Fruit fly (Drosophila melanogaster) whole organism, embryonic: Measurements from ENCODE around the gene Scgalpha.

Experiments used
- ATbp ChIP-seq: fragments of 200-800 bp; sonication (Bioruptor generic); optimal IDR thresholded peaks from 2 replicates; lab custom pipeline; 2017; ENCODE audit warnings: missing biosample characterization, mild to moderate bottlenecking, missing genetic modification characterization, missing genetic modification reagents
- Aef1 ChIP-seq: fragments of 200-800 bp; sonication (Bioruptor generic); IDR thresholded peaks from 3 replicates; pipeline ENCODE4 v1.3.6; 2022; ENCODE audit warnings: missing biosample characterization, missing genetic modification characterization
- Awh ChIP-seq: fragments of 200-800 bp; sonication (Bioruptor generic); IDR thresholded peaks from 2 replicates; pipeline ENCODE4, ENCODE4 v1.3.6; 2022; ENCODE audit warnings: missing biosample characterization, missing genetic modification characterization
- BtbVII ChIP-seq: fragments of 200-800 bp; sonication (Bioruptor generic); optimal IDR thresholded peaks from 3 replicates; lab custom pipeline; 2017; ENCODE audit warnings: missing biosample characterization, mild to moderate bottlenecking, missing genetic modification characterization
- CG11456 ChIP-seq: fragments of 200-800 bp; sonication (Bioruptor generic); IDR thresholded peaks from 3 replicates; pipeline ENCODE4 v1.3.6; 2022; ENCODE audit warnings: missing biosample characterization, missing genetic modification characterization
- CG11504 ChIP-seq: fragments of 200-800 bp; sonication (Bioruptor generic); optimal IDR thresholded peaks from 3 replicates; lab custom pipeline; 2019; ENCODE audit warnings: missing biosample characterization, mild to moderate bottlenecking, missing genetic modification characterization, moderate library complexity
- CG12219 ChIP-seq: fragments of 200-800 bp; sonication (Bioruptor generic); optimal IDR thresholded peaks from 3 replicates; lab custom pipeline; 2018; ENCODE audit warnings: missing biosample characterization, mild to moderate bottlenecking, missing genetic modification characterization
- CG12744 ChIP-seq: fragments of 200-800 bp; sonication (Bioruptor generic); optimal IDR thresholded peaks from 2 replicates; lab custom pipeline; 2016; ENCODE audit warnings: missing biosample characterization, missing genetic modification characterization
- CG12769 ChIP-seq: fragments of 200-800 bp; sonication (Bioruptor generic); optimal IDR thresholded peaks from 2 replicates; lab custom pipeline; 2019; ENCODE audit warnings: missing biosample characterization, mild to moderate bottlenecking, missing genetic modification characterization, moderate library complexity
- CG14441 ChIP-seq: fragments of 200-800 bp; sonication (Bioruptor generic); IDR thresholded peaks from 2 replicates; pipeline ENCODE4 v1.3.6; 2022; ENCODE audit warnings: missing biosample characterization, missing genetic modification characterization
- CG14667 ChIP-seq: fragments of 200-800 bp; sonication (Bioruptor generic); IDR thresholded peaks from 2 replicates; pipeline ENCODE4 v1.3.6; 2022; ENCODE audit warnings: missing biosample characterization, missing genetic modification characterization
- CG2678 ChIP-seq: fragments of 200-800 bp; sonication (Bioruptor generic); optimal IDR thresholded peaks from 3 replicates; lab custom pipeline; 2019; ENCODE audit warnings: missing biosample characterization, mild to moderate bottlenecking, missing genetic modification characterization, moderate library complexity
- CG31388 ChIP-seq: fragments of 200-800 bp; sonication (Bioruptor generic); optimal IDR thresholded peaks from 2 replicates; lab custom pipeline; 2016; ENCODE audit warnings: missing biosample characterization, missing genetic modification characterization
- CG32767 ChIP-seq: fragments of 200-800 bp; sonication (Bioruptor generic); IDR thresholded peaks from 2 replicates; pipeline ENCODE4 v1.3.6; 2022; ENCODE audit warnings: missing biosample characterization, missing genetic modification characterization
- CG4730 ChIP-seq: fragments of 200-800 bp; sonication (Bioruptor generic); IDR thresholded peaks from 2 replicates; pipeline ENCODE4 v1.3.6; 2022; ENCODE audit warnings: missing biosample characterization, missing genetic modification characterization
- CG4820 ChIP-seq: fragments of 200-800 bp; sonication (Bioruptor generic); optimal IDR thresholded peaks from 3 replicates; lab custom pipeline; 2016; ENCODE audit warnings: missing biosample characterization, missing genetic modification characterization
- CG5180 ChIP-seq: fragments of 200-800 bp; sonication (Bioruptor generic); optimal IDR thresholded peaks from 3 replicates; lab custom pipeline; 2017; ENCODE audit warnings: missing biosample characterization, missing genetic modification characterization, mild to moderate bottlenecking, moderate library complexity, missing genetic modification reagents
- CG7357 ChIP-seq: fragments of 200-800 bp; sonication (Bioruptor generic); IDR thresholded peaks from 3 replicates; pipeline ENCODE4 v1.3.6; 2022; ENCODE audit warnings: missing biosample characterization, missing genetic modification characterization
- CG7928 ChIP-seq: fragments of 200-800 bp; sonication (Bioruptor generic); optimal IDR thresholded peaks from 2 replicates; lab custom pipeline; 2017; ENCODE audit warnings: missing biosample characterization, mild to moderate bottlenecking, missing genetic modification characterization
- CG8924 ChIP-seq: fragments of 200-800 bp; optimal IDR thresholded peaks from 3 replicates; lab custom pipeline; 2019; ENCODE audit warnings: missing biosample characterization, mild to moderate bottlenecking, missing genetic modification characterization, moderate library complexity
- CG9932 ChIP-seq: fragments of 200-800 bp; sonication (Bioruptor generic); IDR thresholded peaks from 2 replicates; pipeline ENCODE4 v1.3.6; 2022; ENCODE audit warnings: missing biosample characterization, missing genetic modification characterization
- D19A ChIP-seq: fragments of 200-800 bp; optimal IDR thresholded peaks from 3 replicates; lab custom pipeline; 2019; ENCODE audit warnings: missing biosample characterization, mild to moderate bottlenecking, missing genetic modification characterization, moderate library complexity
- Dref ChIP-seq: fragments of 200-800 bp; sonication (Bioruptor generic); IDR thresholded peaks from 2 replicates; pipeline ENCODE4 v1.3.6; 2022; ENCODE audit warnings: missing biosample characterization, missing genetic modification characterization
- Elba2 ChIP-seq: fragments of 200-800 bp; sonication (Bioruptor generic); optimal IDR thresholded peaks from 3 replicates; lab custom pipeline; 2016; ENCODE audit warnings: missing biosample characterization, missing genetic modification characterization
- GATAe ChIP-seq: fragments of 200-800 bp; sonication (Bioruptor generic); conservative IDR thresholded peaks from 2 replicates; pipeline ENCODE4 v1.3.6; 2022; ENCODE audit warnings: missing biosample characterization, missing genetic modification characterization
- MESR4 ChIP-seq: fragments of 200-800 bp; sonication (Bioruptor generic); optimal IDR thresholded peaks from 2 replicates; lab custom pipeline; 2018; ENCODE audit warnings: missing biosample characterization, mild to moderate bottlenecking, missing genetic modification characterization, moderate library complexity
- Pdp1 ChIP-seq, 2 experiments: fragments of 200-800 bp; sonication (Bioruptor generic); optimal IDR thresholded peaks; 3 replicates each; lab custom pipeline; 2016; ENCODE audit warnings: missing biosample characterization in 2 of 2, missing genetic modification characterization in 2 of 2, mild to moderate bottlenecking in 1 of 2, moderate library complexity in 1 of 2
- Sry-β ChIP-seq: fragments of 200-800 bp; sonication (Bioruptor generic); optimal IDR thresholded peaks from 2 replicates; lab custom pipeline; 2018; ENCODE audit warnings: missing biosample characterization, mild to moderate bottlenecking, missing genetic modification characterization, moderate library complexity
- Vsx1 ChIP-seq: fragments of 200-800 bp; sonication (Bioruptor generic); optimal IDR thresholded peaks from 2 replicates; lab custom pipeline; 2017; ENCODE audit warnings: missing biosample characterization, mild to moderate bottlenecking, missing genetic modification characterization, missing genetic modification reagents
- YL-1 ChIP-seq: fragments of 200-800 bp; sonication (Bioruptor generic); optimal IDR thresholded peaks from 3 replicates; lab custom pipeline; 2017; ENCODE audit warnings: missing biosample characterization, mild to moderate bottlenecking, missing genetic modification characterization
- abd-A ChIP-seq: fragments of 200-800 bp; sonication (Bioruptor generic); optimal IDR thresholded peaks from 3 replicates; lab custom pipeline; 2019; ENCODE audit warnings: missing biosample characterization, mild to moderate bottlenecking, missing genetic modification characterization, moderate library complexity
- ac ChIP-seq: fragments of 200-800 bp; sonication (Bioruptor generic); optimal IDR thresholded peaks from 3 replicates; lab custom pipeline; 2017; ENCODE audit warnings: missing biosample characterization, mild to moderate bottlenecking, missing genetic modification characterization
- al ChIP-seq: fragments of 200-800 bp; sonication (Bioruptor generic); IDR thresholded peaks from 2 replicates; pipeline ENCODE4 v1.3.6; 2022; ENCODE audit warnings: missing biosample characterization, missing genetic modification characterization
- chinmo ChIP-seq: fragments of 200-800 bp; sonication (Bioruptor generic); IDR thresholded peaks from 4 replicates; pipeline ENCODE4 v1.3.6; 2022; ENCODE audit warnings: missing biosample characterization, missing genetic modification characterization; ENCODE audit not compliant: partially characterized antibody
- disco-r ChIP-seq: fragments of 200-800 bp; sonication (Bioruptor generic); optimal IDR thresholded peaks from 2 replicates; lab custom pipeline; 2016; ENCODE audit warnings: missing biosample characterization, missing genetic modification characterization
- dmrt11E ChIP-seq: fragments of 200-800 bp; sonication (Bioruptor generic); optimal IDR thresholded peaks from 3 replicates; lab custom pipeline; 2018; ENCODE audit warnings: missing biosample characterization, mild to moderate bottlenecking, missing genetic modification characterization, moderate library complexity
- esg ChIP-seq: fragments of 200-800 bp; sonication (Bioruptor generic); conservative IDR thresholded peaks from 2 replicates; pipeline ENCODE4 v1.3.6; 2022; ENCODE audit warnings: missing biosample characterization, missing genetic modification characterization
- eve ChIP-seq, 2 experiments: fragments of >200 bp; optimal IDR thresholded peaks; 2 replicates each; lab custom pipeline; 2017; ENCODE audit warnings: missing biosample characterization in 2 of 2, missing genetic modification characterization in 2 of 2
- hb ChIP-seq: fragments of 200-800 bp; sonication (Bioruptor generic); IDR thresholded peaks from 3 replicates; pipeline ENCODE4 v1.3.6; 2022; ENCODE audit warnings: missing biosample characterization, missing genetic modification characterization; ENCODE audit not compliant: partially characterized antibody
- jing ChIP-seq: fragments of 200-800 bp; sonication (Bioruptor generic); optimal IDR thresholded peaks from 2 replicates; lab custom pipeline; 2018; ENCODE audit warnings: missing biosample characterization, mild to moderate bottlenecking, missing genetic modification characterization
- luna ChIP-seq: fragments of 200-800 bp; sonication (Bioruptor generic); optimal IDR thresholded peaks from 2 replicates; lab custom pipeline; 2016; ENCODE audit warnings: missing biosample characterization, missing genetic modification characterization
- mam ChIP-seq: fragments of 200-800 bp; sonication (Bioruptor generic); optimal IDR thresholded peaks from 3 replicates; lab custom pipeline; 2016; ENCODE audit warnings: missing biosample characterization, missing genetic modification characterization
- otp ChIP-seq: fragments of 200-800 bp; sonication (Bioruptor generic); IDR thresholded peaks from 3 replicates; pipeline ENCODE4, ENCODE4 v1.3.6; 2022; ENCODE audit warnings: missing biosample characterization, missing genetic modification characterization
- pita ChIP-seq: fragments of 200-800 bp; sonication (Bioruptor generic); optimal IDR thresholded peaks from 2 replicates; lab custom pipeline; 2017; ENCODE audit warnings: missing biosample characterization, mild to moderate bottlenecking, missing genetic modification characterization
- scrt ChIP-seq: fragments of 200-800 bp; sonication (Bioruptor generic); optimal IDR thresholded peaks from 2 replicates; lab custom pipeline; 2018; ENCODE audit warnings: missing biosample characterization, mild to moderate bottlenecking, missing genetic modification characterization, moderate library complexity
- sens-2 ChIP-seq: fragments of 200-800 bp; sonication (Bioruptor generic); IDR thresholded peaks from 2 replicates; pipeline ENCODE4 v1.3.6; 2022; ENCODE audit warnings: missing biosample characterization, missing genetic modification characterization
- tna ChIP-seq: fragments of 200-800 bp; sonication (Bioruptor generic); IDR thresholded peaks from 2 replicates; pipeline ENCODE4 v1.3.6; 2022; ENCODE audit warnings: missing biosample characterization, missing genetic modification characterization; ENCODE audit not compliant: partially characterized antibody
- vfl ChIP-seq: fragments of 200-800 bp; sonication (Bioruptor generic); optimal IDR thresholded peaks from 2 replicates; lab custom pipeline; 2016; ENCODE audit warnings: missing biosample characterization, missing genetic modification characterization
- zen ChIP-seq: fragments of 200-800 bp; sonication (Bioruptor generic); optimal IDR thresholded peaks from 3 replicates; lab custom pipeline; 2018; ENCODE audit warnings: missing biosample characterization, mild to moderate bottlenecking, missing genetic modification characterization, moderate library complexity

The Scgalpha gene

DNA sequence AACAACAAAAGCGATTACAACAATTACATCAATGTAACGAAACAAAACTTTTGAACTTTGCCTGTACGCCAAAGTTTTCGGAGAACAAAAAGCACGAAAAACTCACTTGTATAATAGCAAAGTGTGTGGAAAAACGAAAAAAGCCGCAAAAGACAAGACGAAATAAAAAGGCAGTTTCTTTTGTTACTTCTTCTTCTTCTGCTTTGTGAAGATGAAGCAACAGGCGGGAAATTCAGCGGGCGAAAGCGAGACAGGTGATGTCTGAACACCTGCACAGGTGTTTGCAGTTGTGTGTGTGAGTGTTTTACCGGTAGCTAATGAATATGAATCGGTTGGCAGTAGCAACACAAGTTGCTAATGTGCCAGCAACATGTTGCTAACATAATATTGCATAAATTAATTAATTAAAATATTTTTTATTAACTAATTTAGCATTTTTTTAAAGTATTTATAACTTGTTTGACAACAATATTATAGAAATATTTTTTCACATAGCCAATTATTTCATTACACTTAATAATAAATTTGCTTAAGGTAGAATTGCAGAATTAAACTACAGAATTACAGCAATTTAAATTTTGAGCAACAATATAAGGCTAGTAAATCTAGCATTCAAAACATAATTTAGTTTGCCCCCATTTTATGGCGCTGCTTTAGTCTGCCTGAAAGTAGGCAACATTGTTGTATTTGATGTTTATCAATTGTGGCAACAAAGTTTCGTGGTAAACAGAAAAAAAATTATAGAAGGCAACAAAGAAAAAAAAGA is 36.4 kb upstream of the Scgalpha start (continued):
- TF ChIP-seq scrt (GFP tag; lab: Kevin White, UChicago) (peak; percentile 79), BtbVII (GFP tag; lab: Kevin White, UChicago) (no peak), Awh (0 out of 2 replicates have a peak, but pooled peaks have one; percentile 36), ATbp (GFP tag; lab: Kevin White, UChicago) (no peak), CG5180 (GFP tag; lab: Kevin White, UChicago) (no peak), Elba2 (GFP tag; lab: Kevin White, UChicago) (no peak), CG4820 (no peak), zen (tag; lab: Kevin White, UChicago) (peak; percentile 21), esg (GFP tag; lab: Robert Waterston, UW) (peak; percentile 29; the same call in 1 of the 2 replicates), CG2678 (tag; lab: Kevin White, UChicago) (no peak), otp (no peak), abd-A (tag; lab: Kevin White, UChicago) (peak; percentile 63), CG12769 (tag; lab: Kevin White, UChicago) (peak; percentile 26), CG4730 (GFP tag; lab: Robert Waterston, UW) (no peak), CG14667 (GFP tag; lab: Robert Waterston, UW) (no peak), tna (no peak), D19A (tag; lab: Kevin White, UChicago) (peak; percentile 6), YL-1 (GFP tag; lab: Kevin White, UChicago) (no peak), CG12744 (GFP tag; lab: Kevin White, UChicago) (no peak), jing (GFP tag; lab: Kevin White, UChicago) (no peak), hb (GFP tag; lab: Robert Waterston, UW) (no peak), al (GFP tag; lab: Robert Waterston, UW) (no peak), CG7357 (GFP tag; lab: Robert Waterston, UW) (no peak), CG12219 (GFP tag; lab: Kevin White, UChicago) (no peak), CG31388 (GFP tag; lab: Kevin White, UChicago) (no peak), CG8924 (peak; percentile 3), mam (GFP tag; lab: Kevin White, UChicago) (no peak), luna (GFP tag; lab: Kevin White, UChicago) (no peak), Vsx1 (GFP tag; lab: Kevin White, UChicago) (peak; percentile 18), CG9932 (GFP tag; lab: Robert Waterston, UW) (no peak), sens-2 (no peak), GATAe (no peak), eve (GFP tag; optimal IDR thresholded peaks at IDR 0.05; lab: Kevin White, UChicago) (peak in 1 of 2 experiments; percentile 66), CG14441 (GFP tag; lab: Robert Waterston, UW) (no peak), Dref (no peak), Sry-β (GFP tag; lab: Kevin White, UChicago) (no peak), CG11504 (tag; lab: Kevin White, UChicago) (peak; percentile 99), CG32767 (GFP tag; lab: Robert Waterston, UW) (no peak), Pdp1 (GFP tag; optimal IDR thresholded peaks at IDR 0.05; lab: Kevin White, UChicago) (peak in 1 of 2 experiments; percentile 75), pita (GFP tag; lab: Kevin White, UChicago) (no peak), ac (peak; percentile 92), dmrt11E (tag; lab: Kevin White, UChicago) (no peak), CG11456 (GFP tag; lab: Robert Waterston, UW) (no peak), disco-r (GFP tag; lab: Kevin White, UChicago) (no peak), Aef1 (GFP tag; lab: Robert Waterston, UW) (no peak), chinmo (GFP tag; lab: Robert Waterston, UW) (peak; percentile 82), vfl (GFP tag; lab: Kevin White, UChicago) (no peak), CG7928 (GFP tag; lab: Kevin White, UChicago) (no peak), MESR4 (GFP tag; lab: Kevin White, UChicago) (no peak)
